Fruit fly (Drosophila melanogaster) S2 (cell line): ENCODE results near the gene RNaseX25.

Source experiments
- CG8478 ChIP-seq: fragments of >200 bp; optimal IDR thresholded peaks from 2 replicates; lab custom pipeline; 2018
- CTCF ChIP-seq, 2 experiments: fragments of >200 bp; optimal IDR thresholded peaks; 2 replicates each; lab custom pipeline; 2018

dm6 chr3L:7942403-7942952, 27.9 kb upstream of the RNaseX25 start:
- TF ChIP-seq CTCF (optimal IDR thresholded peaks at IDR 0.05; lab: Kevin White, UChicago) (no peak), CG8478 (lab: Kevin White, UChicago) (no peak)
